Fruit fly (Drosophila melanogaster) whole organism, embryonic: ENCODE measurements around the gene RPA3.

ENCODE experiments used
- Awh ChIP-seq: fragments of 200-800 bp; sonication (Bioruptor generic); IDR thresholded peaks from 2 replicates; pipeline ENCODE4, ENCODE4 v1.3.6; 2022; ENCODE audit warnings: missing biosample characterization, missing genetic modification characterization
- CG10959 ChIP-seq: fragments of 200-800 bp; sonication (Bioruptor generic); IDR thresholded peaks from 2 replicates; pipeline ENCODE4 v1.3.6; 2022; ENCODE audit warnings: missing biosample characterization, missing genetic modification characterization
- CG11504 ChIP-seq: fragments of 200-800 bp; sonication (Bioruptor generic); optimal IDR thresholded peaks from 3 replicates; lab custom pipeline; 2019; ENCODE audit warnings: missing biosample characterization, mild to moderate bottlenecking, missing genetic modification characterization, moderate library complexity
- CG14710 ChIP-seq: fragments of 200-800 bp; sonication (Bioruptor generic); optimal IDR thresholded peaks from 3 replicates; lab custom pipeline; 2019; ENCODE audit warnings: missing biosample characterization, mild to moderate bottlenecking, missing genetic modification characterization, moderate library complexity
- CG17912 ChIP-seq: fragments of 200-800 bp; sonication (Bioruptor generic); optimal IDR thresholded peaks from 2 replicates; lab custom pipeline; 2018; ENCODE audit warnings: missing biosample characterization, mild to moderate bottlenecking, missing genetic modification characterization
- CG3281 ChIP-seq: fragments of 200-800 bp; sonication (Bioruptor generic); optimal IDR thresholded peaks from 3 replicates; lab custom pipeline; 2017; ENCODE audit warnings: missing biosample characterization, mild to moderate bottlenecking, missing genetic modification characterization
- CG34422 ChIP-seq: fragments of 200-800 bp; sonication (Bioruptor generic); IDR thresholded peaks from 3 replicates; pipeline ENCODE4 v1.3.6; 2022; ENCODE audit warnings: missing biosample characterization, missing genetic modification characterization
- CG6272 ChIP-seq: fragments of 200-800 bp; sonication (Bioruptor generic); IDR thresholded peaks from 2 replicates; pipeline ENCODE4 v1.3.6; 2022; ENCODE audit warnings: missing biosample characterization, missing genetic modification characterization
- CG6854 ChIP-seq: fragments of 200-800 bp; sonication (Bioruptor generic); optimal IDR thresholded peaks from 3 replicates; lab custom pipeline; 2017; ENCODE audit warnings: missing biosample characterization, mild to moderate bottlenecking, missing genetic modification characterization
- CG8478 ChIP-seq: fragments of >200 bp; optimal IDR thresholded peaks from 2 replicates; lab custom pipeline; 2018
- CG9817 ChIP-seq: fragments of 200-800 bp; sonication (Bioruptor generic); optimal IDR thresholded peaks from 2 replicates; lab custom pipeline; 2018; ENCODE audit warnings: missing biosample characterization, mild to moderate bottlenecking, missing genetic modification characterization, moderate library complexity
- CkIIα-i1 ChIP-seq: fragments of 200-800 bp; sonication (Bioruptor generic); IDR thresholded peaks from 2 replicates; pipeline ENCODE4 v1.3.6; 2022; ENCODE audit warnings: missing biosample characterization, missing genetic modification characterization
- D19A ChIP-seq: fragments of 200-800 bp; optimal IDR thresholded peaks from 3 replicates; lab custom pipeline; 2019; ENCODE audit warnings: missing biosample characterization, mild to moderate bottlenecking, missing genetic modification characterization, moderate library complexity
- Deaf1 ChIP-seq: fragments of 200-800 bp; optimal IDR thresholded peaks from 3 replicates; lab custom pipeline; 2019; ENCODE audit warnings: missing biosample characterization, mild to moderate bottlenecking, missing genetic modification characterization, moderate library complexity
- E2f2 ChIP-seq: fragments of 200-800 bp; sonication (Bioruptor generic); IDR thresholded peaks from 2 replicates; pipeline ENCODE4 v1.3.6; 2022; ENCODE audit warnings: missing biosample characterization, missing genetic modification characterization
- ERR ChIP-seq: fragments of 200-800 bp; sonication (Bioruptor generic); optimal IDR thresholded peaks from 2 replicates; lab custom pipeline; 2016; ENCODE audit warnings: missing biosample characterization, missing genetic modification characterization
- Fer2 ChIP-seq: fragments of 200-800 bp; sonication (Bioruptor generic); optimal IDR thresholded peaks from 2 replicates; lab custom pipeline; 2018; ENCODE audit warnings: missing biosample characterization, mild to moderate bottlenecking, missing genetic modification characterization, moderate library complexity
- Jarid2 ChIP-seq: fragments of 200-800 bp; sonication (Bioruptor generic); optimal IDR thresholded peaks from 3 replicates; lab custom pipeline; 2017; ENCODE audit warnings: mild to moderate bottlenecking, missing biosample characterization, missing genetic modification reagents, missing genetic modification characterization
- Lhr ChIP-seq: fragments of 200-800 bp; sonication (Bioruptor generic); optimal IDR thresholded peaks from 3 replicates; lab custom pipeline; 2017; ENCODE audit warnings: mild to moderate bottlenecking, missing biosample characterization, missing genetic modification reagents, missing genetic modification characterization
- MBD-R2 ChIP-seq: fragments of 200-800 bp; sonication (Bioruptor generic); IDR thresholded peaks from 2 replicates; pipeline ENCODE4 v1.3.6; 2022; ENCODE audit warnings: missing biosample characterization, missing genetic modification characterization
- Max ChIP-seq: fragments of 200-800 bp; sonication (Bioruptor generic); optimal IDR thresholded peaks from 2 replicates; lab custom pipeline; 2016; ENCODE audit warnings: missing biosample characterization, mild to moderate bottlenecking, missing genetic modification characterization
- Med ChIP-seq: fragments of 200-800 bp; sonication (Bioruptor generic); peaks from one replicate; lab custom pipeline; 2016; ENCODE audit warnings: missing biosample characterization, missing genetic modification characterization, mild to moderate bottlenecking, inconsistent platforms, moderate library complexity
- NFAT ChIP-seq: fragments of 200-800 bp; sonication (Bioruptor generic); IDR thresholded peaks from 2 replicates; pipeline ENCODE4 v1.3.6; 2022; ENCODE audit warnings: missing biosample characterization, missing genetic modification characterization
- Opbp ChIP-seq: fragments of 200-800 bp; sonication (Bioruptor generic); IDR thresholded peaks from 3 replicates; pipeline ENCODE4 v1.3.6; 2022; ENCODE audit warnings: missing biosample characterization, missing genetic modification characterization; ENCODE audit not compliant: partially characterized antibody
- Six4 ChIP-seq: fragments of 200-800 bp; sonication (Bioruptor generic); optimal IDR thresholded peaks from 2 replicates; lab custom pipeline; 2016; ENCODE audit warnings: missing biosample characterization, missing genetic modification characterization
- Sox100B ChIP-seq: fragments of 200-800 bp; sonication (Bioruptor generic); optimal IDR thresholded peaks from 3 replicates; lab custom pipeline; 2018; ENCODE audit warnings: missing biosample characterization, mild to moderate bottlenecking, missing genetic modification characterization
- YL-1 ChIP-seq: fragments of 200-800 bp; sonication (Bioruptor generic); optimal IDR thresholded peaks from 3 replicates; lab custom pipeline; 2017; ENCODE audit warnings: missing biosample characterization, mild to moderate bottlenecking, missing genetic modification characterization
- ewg ChIP-seq: fragments of 200-800 bp; sonication (Bioruptor generic); optimal IDR thresholded peaks from 3 replicates; lab custom pipeline; 2017; ENCODE audit warnings: mild to moderate bottlenecking, missing biosample characterization, missing genetic modification reagents, missing genetic modification characterization
- gfzf ChIP-seq: fragments of 200-800 bp; sonication (Bioruptor generic); optimal IDR thresholded peaks from 2 replicates; lab custom pipeline; 2016; ENCODE audit warnings: missing biosample characterization, mild to moderate bottlenecking, missing genetic modification characterization, moderate library complexity
- grau ChIP-seq: fragments of 200-800 bp; optimal IDR thresholded peaks from 3 replicates; lab custom pipeline; 2019; ENCODE audit warnings: missing biosample characterization, mild to moderate bottlenecking, missing genetic modification characterization, moderate library complexity
- gsb-n ChIP-seq: fragments of 200-800 bp; sonication (Bioruptor generic); optimal IDR thresholded peaks from 3 replicates; lab custom pipeline; 2018; ENCODE audit warnings: missing biosample characterization, mild to moderate bottlenecking, missing genetic modification characterization
- ind ChIP-seq: fragments of 200-800 bp; sonication (Bioruptor generic); optimal IDR thresholded peaks from 3 replicates; lab custom pipeline; 2016; ENCODE audit warnings: missing biosample characterization, missing genetic modification characterization
- lbe ChIP-seq: fragments of 200-800 bp; sonication (Bioruptor generic); optimal IDR thresholded peaks from 2 replicates; lab custom pipeline; 2016; ENCODE audit warnings: missing biosample characterization, mild to moderate bottlenecking, missing genetic modification characterization
- mam ChIP-seq: fragments of 200-800 bp; sonication (Bioruptor generic); optimal IDR thresholded peaks from 3 replicates; lab custom pipeline; 2016; ENCODE audit warnings: missing biosample characterization, missing genetic modification characterization
- nom ChIP-seq: fragments of 200-800 bp; sonication (Bioruptor generic); optimal IDR thresholded peaks from 2 replicates; lab custom pipeline; 2017; ENCODE audit warnings: missing biosample characterization, missing genetic modification characterization, mild to moderate bottlenecking, moderate library complexity, missing genetic modification reagents
- otp ChIP-seq: fragments of 200-800 bp; sonication (Bioruptor generic); IDR thresholded peaks from 3 replicates; pipeline ENCODE4, ENCODE4 v1.3.6; 2022; ENCODE audit warnings: missing biosample characterization, missing genetic modification characterization
- phol ChIP-seq: fragments of 200-800 bp; sonication (Bioruptor generic); optimal IDR thresholded peaks from 3 replicates; lab custom pipeline; 2018; ENCODE audit warnings: missing biosample characterization, mild to moderate bottlenecking, missing genetic modification characterization, moderate library complexity
- pnt ChIP-seq: fragments of 200-800 bp; sonication (Bioruptor generic); optimal IDR thresholded peaks from 3 replicates; lab custom pipeline; 2016; ENCODE audit warnings: missing biosample characterization, missing genetic modification characterization
- row ChIP-seq: fragments of 200-800 bp; sonication (Bioruptor generic); IDR thresholded peaks from 3 replicates; pipeline ENCODE4 v1.3.6; 2022; ENCODE audit warnings: missing biosample characterization, missing genetic modification characterization
- sens ChIP-seq: fragments of 200-800 bp; sonication (Bioruptor generic); peaks from one replicate; lab custom pipeline; 2016; ENCODE audit warnings: missing biosample characterization, missing genetic modification characterization
- sisA ChIP-seq: fragments of 200-800 bp; sonication (Bioruptor generic); IDR thresholded peaks from 2 replicates; pipeline ENCODE4 v1.3.6; 2022; ENCODE audit warnings: missing biosample characterization, missing genetic modification characterization
- sna ChIP-seq: fragments of 200-800 bp; sonication (Bioruptor generic); IDR thresholded peaks from 2 replicates; pipeline ENCODE4 v1.3.6; 2022; ENCODE audit warnings: missing biosample characterization, missing genetic modification characterization; ENCODE audit not compliant: partially characterized antibody
- sqz ChIP-seq: fragments of 200-800 bp; sonication (Bioruptor generic); optimal IDR thresholded peaks from 3 replicates; lab custom pipeline; 2018; ENCODE audit warnings: missing biosample characterization, mild to moderate bottlenecking, missing genetic modification characterization
- ssp ChIP-seq: fragments of 200-800 bp; sonication (Bioruptor generic); IDR thresholded peaks from 2 replicates; pipeline ENCODE4 v1.3.6; 2022; ENCODE audit warnings: missing biosample characterization, missing genetic modification characterization
- tx ChIP-seq: fragments of 200-800 bp; sonication (Bioruptor generic); optimal IDR thresholded peaks from 2 replicates; lab custom pipeline; 2016; ENCODE audit warnings: missing biosample characterization, missing genetic modification characterization
- vvl ChIP-seq: fragments of 200-800 bp; sonication (Bioruptor generic); IDR thresholded peaks from 2 replicates; pipeline ENCODE4 v1.3.6; 2022; ENCODE audit warnings: missing biosample characterization, missing genetic modification characterization
- zen ChIP-seq: fragments of 200-800 bp; sonication (Bioruptor generic); optimal IDR thresholded peaks from 3 replicates; lab custom pipeline; 2018; ENCODE audit warnings: missing biosample characterization, mild to moderate bottlenecking, missing genetic modification characterization, moderate library complexity

RPA3 gene

DNA sequence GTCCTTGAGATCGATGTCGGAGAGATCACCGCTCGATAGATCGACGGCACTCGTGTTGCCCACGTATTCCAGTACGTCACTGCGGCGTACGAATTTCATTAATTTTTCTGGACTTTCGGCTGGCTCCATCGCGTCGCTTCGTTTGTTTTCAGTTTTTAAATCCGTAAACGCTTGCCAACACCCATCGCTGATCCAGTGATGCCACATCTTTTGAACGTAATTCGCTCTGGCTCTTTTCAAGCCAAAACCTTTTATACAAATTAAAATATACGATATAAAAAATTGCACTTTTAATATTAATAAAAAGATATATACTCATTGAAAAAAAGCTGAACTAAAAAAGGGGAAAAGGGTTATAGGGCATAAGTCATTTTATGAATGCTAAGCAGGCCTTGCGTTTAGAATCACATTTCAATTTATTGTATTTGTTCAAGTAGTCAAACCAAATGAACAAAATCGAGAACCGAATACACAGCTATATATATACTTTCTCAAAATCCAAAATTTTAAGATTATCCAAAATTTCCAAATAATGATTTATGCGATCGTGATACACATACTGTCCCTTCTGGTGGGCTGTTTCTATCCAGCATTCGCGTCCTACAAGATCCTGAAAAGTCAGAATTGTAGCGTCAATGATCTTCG, 43.2 kb downstream of the RPA3 start, which contains the start of the genes Kmn1 and Reepl1 (continued):
- TF ChIP-seq tx (GFP tag; lab: Kevin White, UChicago) (no peak), otp (no peak), CG6854 (GFP tag; lab: Kevin White, UChicago) (no peak), pnt (GFP tag; lab: Kevin White, UChicago) (peak; percentile 3), CG9817 (tag; lab: Kevin White, UChicago) (peak; percentile 10), CG8478 (lab: Kevin White, UChicago) (no peak), CG14710 (tag; lab: Kevin White, UChicago) (peak; percentile 2), Awh (GFP tag; lab: Robert Waterston, UW) (no peak), ssp (GFP tag; lab: Robert Waterston, UW) (peak; percentile 32; the same call in 1 of the 2 replicates), gfzf (GFP tag; lab: Kevin White, UChicago) (peak; percentile 33), ERR (GFP tag; lab: Kevin White, UChicago) (no peak), E2f2 (GFP tag; lab: Robert Waterston, UW) (peak; percentile 52; the same call in 1 of the 2 replicates), Med (peak; percentile 19), MBD-R2 (GFP tag; lab: Robert Waterston, UW) (peak; percentile 67), Opbp (GFP tag; lab: Robert Waterston, UW) (no peak), NFAT (GFP tag; lab: Robert Waterston, UW) (peak; percentile 12; the same call in 1 of the 2 replicates), lbe (no peak), CkIIα-i1 (GFP tag; lab: Robert Waterston, UW) (no peak), CG17912 (GFP tag; lab: Kevin White, UChicago) (no peak), zen (tag; lab: Kevin White, UChicago) (no peak), Lhr (GFP tag; lab: Kevin White, UChicago) (no peak), Sox100B (GFP tag; lab: Kevin White, UChicago) (no peak), CG10959 (no peak), ind (peak; percentile 7), sens (GFP tag; lab: Kevin White, UChicago) (peak; percentile 18), mam (GFP tag; lab: Kevin White, UChicago) (peak; percentile 5), sisA (GFP tag; lab: Robert Waterston, UW) (0 out of 2 replicates have a peak, but pooled peaks have one; percentile 15)

DNA sequence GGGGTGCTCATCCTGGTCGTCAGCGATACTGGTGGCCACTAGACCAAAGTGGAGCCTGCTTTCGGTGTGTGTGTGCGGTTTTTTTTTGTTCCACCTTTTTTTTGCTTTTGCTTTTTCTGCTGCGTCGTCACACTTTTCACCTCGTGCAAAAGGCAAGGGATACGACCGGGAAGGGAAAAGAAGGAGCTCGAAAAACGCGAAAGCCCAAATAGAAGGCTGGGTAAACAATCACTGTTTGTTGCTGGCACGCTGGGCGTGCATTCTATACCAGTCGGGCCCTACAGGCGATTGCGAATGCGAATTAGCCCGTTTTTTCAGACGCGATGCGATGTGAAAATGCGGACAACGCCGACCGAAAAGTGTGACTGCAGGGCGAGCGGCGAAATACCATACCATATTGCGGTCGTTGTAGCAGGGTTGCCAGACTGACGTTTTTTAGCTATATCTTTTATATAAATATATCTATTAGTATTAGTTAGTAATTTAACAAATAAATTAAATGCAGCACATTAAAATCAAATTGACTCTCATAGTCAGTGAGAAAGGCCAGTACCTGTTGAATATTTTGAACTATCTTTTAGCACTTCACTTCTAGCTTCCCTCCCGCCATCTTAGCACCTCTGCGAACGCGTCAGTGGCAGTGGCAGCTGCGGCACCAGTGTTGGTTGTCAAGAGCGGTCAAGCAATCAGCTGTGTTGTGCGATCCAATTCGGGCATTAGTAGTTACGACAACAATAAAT, 45.5 kb downstream of the RPA3 start, which contains the start of the genes Polr2A and CG11699:
Gene Polr2A, minus strand, starts transcription at position 371 of the 740 bp plus-strand sequence.
Gene CG11699, plus strand, starts transcription at position 666 of the 740 bp plus-strand sequence.
- TF ChIP-seq D19A (peak; percentile 29), CG3281 (GFP tag; lab: Kevin White, UChicago) (peak; percentile 44), Deaf1 (peak; percentile 42), CG6272 (GFP tag; lab: Robert Waterston, UW) (no peak; the same call in 1 of the 2 replicates), sna (0 out of 2 replicates have a peak, but pooled peaks have one; percentile 27), CG34422 (GFP tag; lab: Robert Waterston, UW) (peak; percentile 64; the same call in 1 of the 3 replicates), YL-1 (GFP tag; lab: Kevin White, UChicago) (peak; percentile 85), Max (peak; percentile 47), phol (tag; lab: Kevin White, UChicago) (peak; percentile 76), gsb-n (tag; lab: Kevin White, UChicago) (peak; percentile 54), ewg (peak; percentile 21), Six4 (GFP tag; lab: Kevin White, UChicago) (peak; percentile 12), Fer2 (tag; lab: Kevin White, UChicago) (no peak), CG11504 (tag; lab: Kevin White, UChicago) (no peak), E2f2 (GFP tag; lab: Robert Waterston, UW) (peak; percentile 56), nom (GFP tag; lab: Kevin White, UChicago) (peak; percentile 76), vvl (GFP tag; lab: Robert Waterston, UW) (0 out of 2 replicates have a peak, but pooled peaks have one; percentile 22), row (GFP tag; lab: Robert Waterston, UW) (peak; percentile 87), Lhr (GFP tag; lab: Kevin White, UChicago) (peak; percentile 42), sqz (GFP tag; lab: Kevin White, UChicago) (peak; percentile 54), Jarid2 (GFP tag; lab: Kevin White, UChicago) (peak; percentile 55), grau (tag; lab: Kevin White, UChicago) (peak; percentile 58), tx (GFP tag; lab: Kevin White, UChicago) (no peak), lbe (peak; percentile 44)
